Fruit fly (Drosophila melanogaster) whole organism, adult: ENCODE measurements around the gene wda.
A peak's percentile ranks its signal among the peaks of the same experiment; 100 is the strongest.

Experiments
- CG11617 ChIP-seq: fragments of 200-800 bp; sonication (Bioruptor generic); optimal IDR thresholded peaks from 2 replicates; lab custom pipeline; 2017; ENCODE audit warnings: mild to moderate bottlenecking, missing biosample characterization, missing genetic modification reagents, missing genetic modification characterization
- CG12768 ChIP-seq: fragments of 200-800 bp; sonication (Bioruptor generic); optimal IDR thresholded peaks from 2 replicates; lab custom pipeline; 2017; ENCODE audit warnings: missing biosample characterization, missing genetic modification characterization, mild to moderate bottlenecking, moderate library complexity, missing genetic modification reagents
- CG14711 ChIP-seq: fragments of 200-800 bp; sonication (Bioruptor generic); optimal IDR thresholded peaks from 2 replicates; lab custom pipeline; 2018; ENCODE audit warnings: missing biosample characterization, mild to moderate bottlenecking, missing genetic modification characterization, moderate library complexity
- CG1620 ChIP-seq: fragments of 200-800 bp; sonication (Bioruptor generic); optimal IDR thresholded peaks from 2 replicates; lab custom pipeline; 2016; ENCODE audit warnings: missing biosample characterization, missing genetic modification characterization
- CG33017 ChIP-seq: fragments of 200-800 bp; sonication (Bioruptor generic); optimal IDR thresholded peaks from 2 replicates; lab custom pipeline; 2018; ENCODE audit warnings: missing biosample characterization, mild to moderate bottlenecking, missing genetic modification characterization, moderate library complexity
- CG5204 ChIP-seq: fragments of 200-800 bp; sonication (Bioruptor generic); optimal IDR thresholded peaks from 2 replicates; lab custom pipeline; 2016; ENCODE audit warnings: missing biosample characterization, missing genetic modification characterization
- CG7045 ChIP-seq: fragments of 200-800 bp; sonication (Bioruptor generic); optimal IDR thresholded peaks from 2 replicates; lab custom pipeline; 2017; ENCODE audit warnings: missing biosample characterization, mild to moderate bottlenecking, missing genetic modification characterization
- CG7101 ChIP-seq: fragments of 200-800 bp; sonication (Bioruptor generic); optimal IDR thresholded peaks from 2 replicates; lab custom pipeline; 2018; ENCODE audit warnings: missing biosample characterization, mild to moderate bottlenecking, missing genetic modification characterization, moderate library complexity
- Clk ChIP-seq: fragments of 200-800 bp; sonication (Bioruptor generic); optimal IDR thresholded peaks from 2 replicates; lab custom pipeline; 2017; ENCODE audit warnings: missing biosample characterization, missing genetic modification characterization
- Crg-1 ChIP-seq: fragments of 200-800 bp; sonication (Bioruptor generic); optimal IDR thresholded peaks from 2 replicates; lab custom pipeline; 2016; ENCODE audit warnings: missing biosample characterization, missing genetic modification characterization
- Hr96 ChIP-seq: fragments of 200-800 bp; sonication (Bioruptor generic); optimal IDR thresholded peaks from 2 replicates; lab custom pipeline; 2016; ENCODE audit warnings: missing biosample characterization, missing genetic modification characterization
- Mnt ChIP-seq: fragments of 200-800 bp; sonication (Bioruptor generic); optimal IDR thresholded peaks from 2 replicates; lab custom pipeline; 2016; ENCODE audit warnings: missing biosample characterization, mild to moderate bottlenecking, missing genetic modification characterization
- bab1 ChIP-seq: fragments of 200-800 bp; sonication (Bioruptor generic); optimal IDR thresholded peaks from 3 replicates; lab custom pipeline; 2019; ENCODE audit warnings: missing biosample characterization, mild to moderate bottlenecking, missing genetic modification characterization, moderate library complexity
- cic ChIP-seq: fragments of 200-800 bp; sonication (Bioruptor generic); optimal IDR thresholded peaks from 2 replicates; lab custom pipeline; 2017; ENCODE audit warnings: missing biosample characterization, mild to moderate bottlenecking, missing genetic modification characterization, moderate library complexity
- cnc ChIP-seq, 2 experiments: fragments of >200 bp; optimal IDR thresholded peaks; 2 replicates each; lab custom pipeline; 2017
- kay ChIP-seq: fragments of 200-800 bp; sonication (Bioruptor generic); peaks from one replicate; lab custom pipeline; 2016; ENCODE audit warnings: missing biosample characterization, missing genetic modification characterization, borderline replicate concordance
- ovo ChIP-seq: fragments of 200-800 bp; sonication (Bioruptor generic); optimal IDR thresholded peaks from 2 replicates; lab custom pipeline; 2016; ENCODE audit warnings: missing biosample characterization, missing genetic modification characterization
- pad ChIP-seq: fragments of 200-800 bp; sonication (Bioruptor generic); optimal IDR thresholded peaks from 3 replicates; lab custom pipeline; 2017; ENCODE audit warnings: missing biosample characterization, missing genetic modification characterization, mild to moderate bottlenecking, moderate library complexity, missing genetic modification reagents
- tj ChIP-seq: fragments of 200-800 bp; sonication (Bioruptor generic); optimal IDR thresholded peaks from 3 replicates; lab custom pipeline; 2017; ENCODE audit warnings: missing biosample characterization, mild to moderate bottlenecking, missing genetic modification characterization, moderate library complexity
- toe ChIP-seq: fragments of 200-800 bp; sonication (Bioruptor generic); optimal IDR thresholded peaks from 2 replicates; lab custom pipeline; 2016; ENCODE audit warnings: missing biosample characterization, missing genetic modification characterization

wda gene

dm6 chr3R:23215434-23215730 is 42.5 kb downstream of the wda start:
- TF ChIP-seq Crg-1 (GFP tag; lab: Kevin White, UChicago) (no peak), tj (GFP tag; lab: Kevin White, UChicago) (peak; percentile 92)

- TF ChIP-seq cnc (optimal IDR thresholded peaks at IDR 0.05; lab: Kevin White, UChicago) = peak in 1 of 2 experiments; percentile 92
- no peak for TF ChIP-seq CG12768 (GFP tag; lab: Kevin White, UChicago)
- peak; percentile 80 for TF ChIP-seq cic (GFP tag; lab: Kevin White, UChicago)
- TF ChIP-seq CG14711 (tag; lab: Kevin White, UChicago) = no peak
- no peak for TF ChIP-seq CG1620
- peak; percentile 46 for TF ChIP-seq bab1 (GFP tag; lab: Kevin White, UChicago)
- TF ChIP-seq CG7101 (tag; lab: Kevin White, UChicago) = peak; percentile 12
- TF ChIP-seq kay (GFP tag; lab: Kevin White, UChicago) = peak; percentile 99
- peak; percentile 24 for TF ChIP-seq pad (GFP tag; lab: Kevin White, UChicago)
- TF ChIP-seq CG33017 (tag; lab: Kevin White, UChicago) = peak; percentile 47
- no peak for TF ChIP-seq CG7045 (GFP tag; lab: Kevin White, UChicago)
These were observed 43.1 kb downstream of the wda start for dm6 chr3R:23214603-23215433.

dm6 chr3R:23212764-23213163 is 45.1 kb downstream of the wda start:
- TF ChIP-seq CG12768 (GFP tag; lab: Kevin White, UChicago) (no peak), cic (GFP tag; lab: Kevin White, UChicago) (peak; percentile 28), Mnt (GFP tag; lab: Kevin White, UChicago) (peak; percentile 54), Crg-1 (GFP tag; lab: Kevin White, UChicago) (no peak), Hr96 (GFP tag; lab: Kevin White, UChicago) (no peak), toe (no peak), CG7045 (GFP tag; lab: Kevin White, UChicago) (no peak), CG11617 (GFP tag; lab: Kevin White, UChicago) (no peak)

dm6 chr3R:23211745-23212254 is 46.1 kb downstream of the wda start:
- TF ChIP-seq CG33017 (tag; lab: Kevin White, UChicago) (no peak), CG12768 (GFP tag; lab: Kevin White, UChicago) (peak; percentile 18), toe (peak; percentile 0), CG7101 (tag; lab: Kevin White, UChicago) (peak; percentile 26)

dm6 chr3R:23210243-23211215 is 47.4 kb downstream of the wda start:
- peak; percentile 63 for TF ChIP-seq Mnt (GFP tag; lab: Kevin White, UChicago)
- TF ChIP-seq Clk = no peak
- peak; percentile 21 for TF ChIP-seq CG7045 (GFP tag; lab: Kevin White, UChicago)
- peak; percentile 33 for TF ChIP-seq toe
- TF ChIP-seq kay (GFP tag; lab: Kevin White, UChicago) = no peak
- TF ChIP-seq CG14711 (tag; lab: Kevin White, UChicago) = peak; percentile 25
- TF ChIP-seq tj (GFP tag; lab: Kevin White, UChicago) = no peak
- TF ChIP-seq cic (GFP tag; lab: Kevin White, UChicago) = peak; percentile 99
- TF ChIP-seq Hr96 (GFP tag; lab: Kevin White, UChicago) = no peak
- no peak for TF ChIP-seq Crg-1 (GFP tag; lab: Kevin White, UChicago)
- peak; percentile 62 for TF ChIP-seq CG12768 (GFP tag; lab: Kevin White, UChicago)
- peak; percentile 12 for TF ChIP-seq CG7101 (tag; lab: Kevin White, UChicago)
- TF ChIP-seq CG33017 (tag; lab: Kevin White, UChicago) = peak; percentile 17
- TF ChIP-seq CG1620 = no peak
- no peak for TF ChIP-seq CG11617 (GFP tag; lab: Kevin White, UChicago)
- TF ChIP-seq cnc (optimal IDR thresholded peaks at IDR 0.05; lab: Kevin White, UChicago) = peak in 1 of 2 experiments; percentile 42
- peak; percentile 27 for TF ChIP-seq CG5204 (GFP tag; lab: Kevin White, UChicago)
- no peak for TF ChIP-seq pad (GFP tag; lab: Kevin White, UChicago)
- TF ChIP-seq bab1 (GFP tag; lab: Kevin White, UChicago) = no peak
- TF ChIP-seq ovo (GFP tag; lab: Kevin White, UChicago) = peak; percentile 5

- no peak for TF ChIP-seq Hr96 (GFP tag; lab: Kevin White, UChicago)
- TF ChIP-seq cic (GFP tag; lab: Kevin White, UChicago) = no peak
- no peak for TF ChIP-seq ovo (GFP tag; lab: Kevin White, UChicago)
- no peak for TF ChIP-seq CG12768 (GFP tag; lab: Kevin White, UChicago)
- no peak for TF ChIP-seq pad (GFP tag; lab: Kevin White, UChicago)
- no peak for TF ChIP-seq CG33017 (tag; lab: Kevin White, UChicago)
- TF ChIP-seq Clk = no peak
- no peak for TF ChIP-seq Crg-1 (GFP tag; lab: Kevin White, UChicago)
- TF ChIP-seq bab1 (GFP tag; lab: Kevin White, UChicago) = no peak
- no peak for TF ChIP-seq cnc (optimal IDR thresholded peaks at IDR 0.05; lab: Kevin White, UChicago)
- TF ChIP-seq CG11617 (GFP tag; lab: Kevin White, UChicago) = no peak
- TF ChIP-seq kay (GFP tag; lab: Kevin White, UChicago) = no peak
- TF ChIP-seq CG1620 = no peak
- no peak for TF ChIP-seq tj (GFP tag; lab: Kevin White, UChicago)
- no peak for TF ChIP-seq CG7045 (GFP tag; lab: Kevin White, UChicago)
- no peak for TF ChIP-seq CG7101 (tag; lab: Kevin White, UChicago)
- TF ChIP-seq CG5204 (GFP tag; lab: Kevin White, UChicago) = no peak
- no peak for TF ChIP-seq toe
- TF ChIP-seq CG14711 (tag; lab: Kevin White, UChicago) = no peak
- no peak for TF ChIP-seq Mnt (GFP tag; lab: Kevin White, UChicago)
These were observed 50.6 kb downstream of the wda start for dm6 chr3R:23207254-23207653.
